Worm (Caenorhabditis elegans): Measurements from ENCODE around the gene M04C3.1.

DNA sequence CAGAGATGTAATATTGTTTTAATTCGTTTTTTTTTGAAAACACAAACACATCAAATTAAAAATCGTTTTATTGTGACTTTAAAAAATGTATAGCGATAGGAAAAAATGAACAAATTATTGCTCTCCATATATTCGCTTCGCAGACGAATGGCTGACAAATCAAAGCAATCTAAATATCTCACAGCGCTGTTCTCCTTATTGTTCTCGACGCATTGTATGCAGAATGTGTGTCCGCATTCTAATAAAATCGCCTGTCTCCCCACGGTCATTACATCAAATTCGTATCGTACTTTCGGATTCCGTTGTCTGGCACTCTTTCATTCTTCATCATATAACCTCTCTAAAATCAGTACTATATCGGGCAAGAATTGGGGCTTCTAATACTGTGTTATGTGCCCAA is 32.4 kb upstream of the M04C3.1 start, which contains the start of gene Y43F8B.9:
- TF ChIP-seq ceh-45 (GFP tag; IDR thresholded peaks at IDR 0.05) (no peak), lin-11 (tag; optimal IDR thresholded peaks at IDR 0.05) (no peak), ama-1 (optimal IDR thresholded peaks at IDR 0.05) (no peak), C38D4.7 (GFP tag; optimal IDR thresholded peaks at IDR 0.05) (no peak), elt-2 (tag; optimal IDR thresholded peaks at IDR 0.05) (no peak), nhr-11 (tag; optimal IDR thresholded peaks at IDR 0.05) (no peak), tbx-2 (tag; optimal IDR thresholded peaks at IDR 0.05) (no peak)
